Worm (Caenorhabditis elegans) whole organism, L4/young adult: Measurements from ENCODE around the gene Y52E8A.2.

ENCODE experiments used
- W03F9.2 ChIP-seq: fragments of 150-350 bp; optimal IDR thresholded peaks from 2 replicates; lab custom pipeline; 2014; ENCODE audit warnings: missing biosample characterization, missing genetic modification characterization
- dao-5 ChIP-seq: sonication (generic microtip); optimal IDR thresholded peaks from 2 replicates; lab custom pipeline; 2016; ENCODE audit warnings: missing genotype, missing genetic modification characterization, moderate library complexity, missing compliant biosample characterization
- him-1 ChIP-seq: sonication (generic microtip); optimal IDR thresholded peaks from 2 replicates; lab custom pipeline; 2016; ENCODE audit warnings: missing genotype, missing genetic modification reagents, missing genetic modification characterization, missing compliant biosample characterization

DNA sequence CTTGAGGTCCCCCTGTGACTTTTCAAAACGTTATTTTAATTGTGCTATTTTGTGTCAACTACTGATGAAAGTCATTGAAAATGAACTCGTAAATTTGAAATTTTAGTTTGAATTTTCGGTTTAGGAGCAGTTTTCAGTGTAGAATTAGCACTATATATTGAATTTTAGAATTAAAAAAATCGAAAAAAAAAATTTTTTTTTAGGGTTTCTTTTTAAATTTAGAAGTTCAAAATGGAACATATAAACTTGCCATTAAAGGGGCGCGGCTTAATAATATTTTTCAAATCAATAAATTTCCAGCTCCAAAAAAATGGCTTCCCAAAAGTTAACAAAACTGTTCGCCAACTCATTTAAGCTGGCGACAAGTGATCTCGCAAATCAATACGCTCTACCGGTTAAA is 30.3 kb downstream of the Y52E8A.2 start, which contains the start of gene H20J04.9:
- TF ChIP-seq him-1 (tag; lab: Kevin White, UChicago) = no peak
- TF ChIP-seq W03F9.2 = no peak
- no peak for TF ChIP-seq dao-5 (tag; lab: Kevin White, UChicago)
